Worm (Caenorhabditis elegans) whole organism, L2 larva: ENCODE data around the gene F54H12.8.

ENCODE experiments used
- C34F6.9 ChIP-seq: fragments of 150-350 bp; optimal IDR thresholded peaks from 2 replicates; lab custom pipeline; 2014; ENCODE audit warnings: missing biosample characterization, missing genetic modification characterization
- R02D3.7 ChIP-seq: fragments of 150-350 bp; optimal IDR thresholded peaks from 2 replicates; lab custom pipeline; 2014; ENCODE audit warnings: missing biosample characterization, missing genetic modification characterization
- Y55F3AM.14 ChIP-seq: fragments of 200-800 bp; sonication (Bioruptor generic); optimal IDR thresholded peaks from 2 replicates; lab custom pipeline; 2018; ENCODE audit warnings: mild to moderate bottlenecking, missing genetic modification characterization, missing compliant biosample characterization
- aly-2 ChIP-seq: fragments of 150-350 bp; optimal IDR thresholded peaks from 2 replicates; lab custom pipeline; 2014; ENCODE audit warnings: missing biosample characterization, missing genetic modification characterization
- ama-1 ChIP-seq: fragments of 150-350 bp; optimal IDR thresholded peaks from 2 replicates; lab custom pipeline; 2018; ENCODE audit warnings: inconsistent platforms
- ceh-16 ChIP-seq: fragments of 150-350 bp; optimal IDR thresholded peaks from 2 replicates; lab custom pipeline; 2014; ENCODE audit warnings: missing biosample characterization, missing genetic modification characterization
- crh-2 ChIP-seq: sonication (generic microtip); optimal IDR thresholded peaks from 2 replicates; lab custom pipeline; 2017; ENCODE audit warnings: missing biosample characterization, missing genetic modification characterization
- dmd-4 ChIP-seq: sonication (generic microtip); optimal IDR thresholded peaks from 2 replicates; lab custom pipeline; 2017; ENCODE audit warnings: missing biosample characterization, missing genetic modification characterization
- egl-27 ChIP-seq: sonication (generic microtip); optimal IDR thresholded peaks from 3 replicates; lab custom pipeline; 2017; ENCODE audit warnings: missing biosample characterization, missing genetic modification reagents, missing genetic modification characterization
- elt-1 ChIP-seq: fragments of 150-350 bp; optimal IDR thresholded peaks from 2 replicates; lab custom pipeline; 2014; ENCODE audit warnings: missing biosample characterization, missing genetic modification characterization
- elt-3 ChIP-seq: sonication (generic microtip); optimal IDR thresholded peaks from 2 replicates; lab custom pipeline; 2017; ENCODE audit warnings: missing biosample characterization, missing genetic modification characterization
- fos-1 ChIP-seq: fragments of 150-350 bp; optimal IDR thresholded peaks from 2 replicates; lab custom pipeline; 2014; ENCODE audit warnings: missing biosample characterization, missing genetic modification characterization
- gmeb-1 ChIP-seq: fragments of 150-350 bp; optimal IDR thresholded peaks from 2 replicates; lab custom pipeline; 2014; ENCODE audit warnings: missing biosample characterization, missing genetic modification characterization
- lin-11 ChIP-seq: fragments of 150-350 bp; sonication (generic microtip); optimal IDR thresholded peaks from 2 replicates; lab custom pipeline; 2014; ENCODE audit warnings: missing biosample characterization, missing genetic modification characterization, inconsistent platforms, mixed read lengths
- lin-13 ChIP-seq: fragments of 150-350 bp; optimal IDR thresholded peaks from 2 replicates; lab custom pipeline; 2014; ENCODE audit warnings: missing biosample characterization, missing genetic modification reagents, missing genetic modification characterization
- lsy-2 ChIP-seq, 2 experiments: fragments of 150-350 bp in 1 of 2; sonication (generic microtip) in 1 of 2; optimal IDR thresholded peaks; 2 replicates each; lab custom pipeline; 2014 to 2017; ENCODE audit warnings: missing biosample characterization in 2 of 2, missing genetic modification characterization in 2 of 2
- mbf-1 ChIP-seq: sonication (generic microtip); optimal IDR thresholded peaks from 2 replicates; lab custom pipeline; 2017; ENCODE audit warnings: missing biosample characterization, missing genetic modification characterization
- mdl-1 ChIP-seq, 2 experiments: fragments of 150-350 bp in 1 of 2; sonication (generic microtip) in 1 of 2; optimal IDR thresholded peaks; 2 replicates each; lab custom pipeline; 2017; ENCODE audit warnings: missing biosample characterization in 2 of 2, missing genetic modification characterization in 2 of 2
- nhr-10 ChIP-seq: sonication (generic microtip); optimal IDR thresholded peaks from 2 replicates; lab custom pipeline; 2017; ENCODE audit warnings: missing biosample characterization, missing genetic modification characterization
- nhr-11 ChIP-seq: fragments of 150-350 bp; optimal IDR thresholded peaks from 2 replicates; lab custom pipeline; 2014; ENCODE audit warnings: missing biosample characterization, missing genetic modification characterization
- nhr-12 ChIP-seq: fragments of 150-350 bp; optimal IDR thresholded peaks from 2 replicates; lab custom pipeline; 2014; ENCODE audit warnings: missing biosample characterization, missing genetic modification characterization
- nhr-129 ChIP-seq: fragments of 150-350 bp; optimal IDR thresholded peaks from 2 replicates; lab custom pipeline; 2014; ENCODE audit warnings: missing biosample characterization, missing genetic modification characterization
- nhr-21 ChIP-seq: fragments of 150-350 bp; optimal IDR thresholded peaks from 2 replicates; lab custom pipeline; 2014; ENCODE audit warnings: missing biosample characterization, missing genetic modification characterization
- nhr-25 ChIP-seq: fragments of 150-350 bp; sonication (generic microtip); optimal IDR thresholded peaks from 3 replicates; lab custom pipeline; 2014; ENCODE audit warnings: missing biosample characterization, missing genetic modification characterization
- nhr-6 ChIP-seq: fragments of 150-350 bp; optimal IDR thresholded peaks from 2 replicates; lab custom pipeline; 2014; ENCODE audit warnings: missing biosample characterization, missing genetic modification characterization
- skn-1 ChIP-seq: sonication (generic microtip); optimal IDR thresholded peaks from 2 replicates; lab custom pipeline; 2017; ENCODE audit warnings: missing biosample characterization, missing genetic modification characterization
- sma-3 ChIP-seq: sonication (generic microtip); optimal IDR thresholded peaks from 2 replicates; lab custom pipeline; 2016; ENCODE audit warnings: missing genetic modification reagents, missing genetic modification characterization, missing compliant biosample characterization
- sma-9 ChIP-seq, 2 experiments: fragments of 150-350 bp in 1 of 2; sonication (generic microtip) in 1 of 2; optimal IDR thresholded peaks; 2 replicates each; lab custom pipeline; 2014 to 2016; ENCODE audit warnings: missing genetic modification characterization in 2 of 2, mild to moderate bottlenecking in 1 of 2, missing biosample characterization in 1 of 2, missing compliant biosample characterization in 1 of 2, missing genetic modification reagents in 1 of 2, moderate library complexity in 1 of 2
- snpc-4 ChIP-seq: fragments of 150-350 bp; optimal IDR thresholded peaks from 2 replicates; lab custom pipeline; 2014; ENCODE audit warnings: missing biosample characterization, missing genetic modification characterization
- unc-39 ChIP-seq: fragments of 150-350 bp; optimal IDR thresholded peaks from 2 replicates; lab custom pipeline; 2014; ENCODE audit warnings: missing biosample characterization, missing genetic modification characterization
- unc-55 ChIP-seq: fragments of 150-350 bp; sonication (generic microtip); optimal IDR thresholded peaks from 3 replicates; lab custom pipeline; 2014; ENCODE audit warnings: missing biosample characterization, missing genetic modification reagents, missing genetic modification characterization
- unc-62 ChIP-seq: fragments of 150-350 bp; optimal IDR thresholded peaks from 2 replicates; lab custom pipeline; 2014; ENCODE audit warnings: missing biosample characterization, missing genetic modification reagents, missing genetic modification characterization
- zag-1 ChIP-seq: fragments of 150-350 bp; optimal IDR thresholded peaks from 2 replicates; lab custom pipeline; 2014; ENCODE audit warnings: missing biosample characterization, missing genetic modification characterization
- ztf-1 ChIP-seq: fragments of 200-800 bp; sonication (Bioruptor generic); conservative IDR thresholded peaks from 2 replicates; pipeline ENCODE4 v1.3.6; 2022; ENCODE audit warnings: missing genetic modification characterization, missing compliant biosample characterization
- ztf-11 ChIP-seq: sonication (generic microtip); optimal IDR thresholded peaks from 2 replicates; lab custom pipeline; 2017; ENCODE audit warnings: missing biosample characterization, missing genetic modification characterization
- ztf-4 ChIP-seq: fragments of 150-350 bp; optimal IDR thresholded peaks from 2 replicates; lab custom pipeline; 2014; ENCODE audit warnings: missing biosample characterization, missing genetic modification characterization

Gene F54H12.8

DNA sequence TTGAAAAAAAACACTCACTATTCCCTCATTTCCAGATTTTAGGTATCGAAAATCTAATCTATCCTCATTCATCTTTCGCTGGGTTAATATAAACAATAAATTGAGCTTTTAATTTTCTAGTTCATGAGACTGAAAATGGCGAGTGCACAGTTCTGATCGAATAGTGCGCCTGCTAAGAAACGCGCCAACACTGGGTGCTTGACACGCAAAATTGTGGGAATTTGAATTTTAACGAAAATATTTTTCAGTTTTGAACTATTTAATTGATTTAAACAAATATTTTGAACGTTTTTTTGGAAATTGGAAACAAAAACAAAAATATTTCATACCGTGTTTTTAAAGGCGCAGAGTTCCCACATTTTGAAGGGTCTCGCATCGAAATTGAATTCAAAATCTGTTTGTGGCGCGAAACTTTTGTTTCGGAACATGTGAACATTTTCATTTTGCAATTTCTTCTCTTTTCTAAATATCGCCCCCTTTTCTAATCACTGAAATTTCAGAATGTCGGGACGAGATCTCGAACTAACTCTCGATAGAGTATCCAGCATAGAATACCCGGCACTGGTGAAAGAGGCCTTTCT lies 40.4 kb downstream of the F54H12.8 start, which contains the start of the genes C29E4.13 and npp-15 (continued):
- no peak for TF ChIP-seq ztf-1
- no peak for TF ChIP-seq snpc-4 (tag; lab: Kevin White, UChicago)
- no peak for TF ChIP-seq nhr-10
- TF ChIP-seq elt-3 (tag; lab: Kevin White, UChicago), result no peak
- no peak for TF ChIP-seq nhr-11 (tag; lab: Kevin White, UChicago)
- peak; percentile 50 for TF ChIP-seq crh-2 (tag; lab: Kevin White, UChicago)
- no peak for TF ChIP-seq elt-1 (tag; lab: Kevin White, UChicago)
- no peak for TF ChIP-seq ztf-11
- TF ChIP-seq mbf-1 (tag; lab: Kevin White, UChicago), result no peak

- no peak for TF ChIP-seq lin-13
- no peak for TF ChIP-seq ama-1 (lab: Kevin White, UChicago)
- no peak for TF ChIP-seq nhr-25
- TF ChIP-seq Y55F3AM.14 (GFP tag; lab: Kevin White, UChicago), result no peak
- no peak for TF ChIP-seq dmd-4 (tag; lab: Kevin White, UChicago)
- no peak for TF ChIP-seq ztf-4 (tag; lab: Kevin White, UChicago)
- TF ChIP-seq ztf-11, result no peak
- TF ChIP-seq nhr-21 (tag; lab: Kevin White, UChicago), result no peak
- TF ChIP-seq unc-39 (tag; lab: Kevin White, UChicago), result no peak
- TF ChIP-seq nhr-11 (tag; lab: Kevin White, UChicago), result no peak
- no peak for TF ChIP-seq elt-1 (tag; lab: Kevin White, UChicago)
- TF ChIP-seq ceh-16 (tag; lab: Kevin White, UChicago), result no peak
- no peak for TF ChIP-seq elt-3 (tag; lab: Kevin White, UChicago)
- no peak for TF ChIP-seq gmeb-1 (tag; lab: Kevin White, UChicago)
Measured at ce11 chrIII:7925968-7926367, 43.1 kb downstream of the F54H12.8 start.

- no peak for TF ChIP-seq egl-27
- TF ChIP-seq sma-9 (GFP tag; optimal IDR thresholded peaks at IDR 0.05; lab: Kevin White, UChicago), result no peak
- TF ChIP-seq sma-9 (tag; optimal IDR thresholded peaks at IDR 0.05; lab: Kevin White, UChicago), result no peak
- no peak for TF ChIP-seq ztf-11
- TF ChIP-seq unc-39 (tag; lab: Kevin White, UChicago), result no peak
Measured at ce11 chrIII:7924821-7925220, 44.2 kb downstream of the F54H12.8 start, which contains the start of gene tag-250. tag-250 (minus strand) TSS chrIII:7924921.

- TF ChIP-seq sma-9 (GFP tag; optimal IDR thresholded peaks at IDR 0.05; lab: Kevin White, UChicago) (no peak), sma-9 (tag; optimal IDR thresholded peaks at IDR 0.05; lab: Kevin White, UChicago) (no peak), nhr-129 (tag; lab: Kevin White, UChicago) (no peak), elt-3 (tag; lab: Kevin White, UChicago) (no peak), nhr-21 (tag; lab: Kevin White, UChicago) (no peak), aly-2 (tag; lab: Kevin White, UChicago) (no peak), nhr-25 (no peak), skn-1 (tag; lab: Kevin White, UChicago) (no peak), snpc-4 (tag; lab: Kevin White, UChicago) (no peak), ama-1 (lab: Kevin White, UChicago) (no peak), egl-27 (no peak), nhr-10 (no peak), zag-1 (tag; lab: Kevin White, UChicago) (no peak), nhr-11 (tag; lab: Kevin White, UChicago) (no peak), lin-11 (tag; lab: Kevin White, UChicago) (no peak), ceh-16 (tag; lab: Kevin White, UChicago) (no peak), lsy-2 (tag; optimal IDR thresholded peaks at IDR 0.05; lab: Kevin White, UChicago) (no peak)
Measured at ce11 chrIII:7922207-7922606, 46.8 kb downstream of the F54H12.8 start, which contains the start of gene C29E4.17. C29E4.17 (plus strand) TSS chrIII:7922507.

ce11 chrIII:7919823-7920222 lies 49.2 kb downstream of the F54H12.8 start, which contains the start of gene C29E4.14:
C29E4.14 (plus strand) TSS chrIII:7920123.
- no peak for TF ChIP-seq lin-13
- no peak for TF ChIP-seq ztf-4 (tag; lab: Kevin White, UChicago)
- no peak for TF ChIP-seq mbf-1 (tag; lab: Kevin White, UChicago)
- TF ChIP-seq ama-1 (lab: Kevin White, UChicago), result no peak
- TF ChIP-seq unc-62 (GFP tag; lab: Kevin White, UChicago), result no peak
- no peak for TF ChIP-seq nhr-11 (tag; lab: Kevin White, UChicago)
- no peak for TF ChIP-seq nhr-129 (tag; lab: Kevin White, UChicago)
- no peak for TF ChIP-seq R02D3.7 (tag; lab: Kevin White, UChicago)
- TF ChIP-seq snpc-4 (tag; lab: Kevin White, UChicago), result no peak
- TF ChIP-seq sma-3, result no peak
- TF ChIP-seq ztf-1, result no peak
- TF ChIP-seq nhr-12 (tag; lab: Kevin White, UChicago), result no peak
- no peak for TF ChIP-seq mdl-1 (tag; optimal IDR thresholded peaks at IDR 0.05; lab: Kevin White, UChicago)
- no peak for TF ChIP-seq dmd-4 (tag; lab: Kevin White, UChicago)
- no peak for TF ChIP-seq C34F6.9 (tag; lab: Kevin White, UChicago)
- TF ChIP-seq ceh-16 (tag; lab: Kevin White, UChicago), result no peak
- TF ChIP-seq unc-55 (GFP tag; lab: Kevin White, UChicago), result no peak
- no peak for TF ChIP-seq nhr-6 (tag; lab: Kevin White, UChicago)
- no peak for TF ChIP-seq gmeb-1 (tag; lab: Kevin White, UChicago)
- TF ChIP-seq fos-1, result no peak
- TF ChIP-seq, all 48 proteins: peak for 0
